Worm (Caenorhabditis elegans) whole organism, late embryonic: ENCODE measurements around the gene F44D12.2.

ENCODE experiments used
- ceh-48 ChIP-seq: sonication (generic microtip); optimal IDR thresholded peaks from 2 replicates; lab custom pipeline; 2016; ENCODE audit warnings: missing genetic modification characterization, inconsistent platforms, missing compliant biosample characterization
- elt-2 ChIP-seq: sonication (generic microtip); optimal IDR thresholded peaks from 2 replicates; lab custom pipeline; 2016; ENCODE audit warnings: missing genetic modification reagents, missing genetic modification characterization, missing compliant biosample characterization
- pha-4 ChIP-seq: fragments of 150-350 bp; optimal IDR thresholded peaks from 2 replicates; lab custom pipeline; 2018; ENCODE audit warnings: missing biosample characterization, missing genetic modification reagents, missing genetic modification characterization
- pqm-1 ChIP-seq: sonication (generic microtip); optimal IDR thresholded peaks from 2 replicates; lab custom pipeline; 2016; ENCODE audit warnings: missing genetic modification characterization, missing compliant biosample characterization
- rnt-1 ChIP-seq: sonication (generic microtip); optimal IDR thresholded peaks from 2 replicates; lab custom pipeline; 2016; ENCODE audit warnings: missing genetic modification characterization, missing compliant biosample characterization
- tbx-2 ChIP-seq: sonication (generic microtip); optimal IDR thresholded peaks from 2 replicates; lab custom pipeline; 2016; ENCODE audit warnings: missing genetic modification characterization, missing compliant biosample characterization

- TF ChIP-seq pqm-1 (tag; lab: Kevin White, UChicago), result no peak
- no peak for TF ChIP-seq pha-4
- TF ChIP-seq rnt-1 (tag; lab: Kevin White, UChicago), result no peak
- TF ChIP-seq elt-2, result no peak
- TF ChIP-seq ceh-48, result no peak
- TF ChIP-seq tbx-2 (tag; lab: Kevin White, UChicago), result no peak
These were observed 34.6 kb downstream of the F44D12.2 start, which contains the start of gene mam-2 for ce11 chrIV:9982895-9983294.
